Worm (Caenorhabditis elegans): ENCODE data around the gene fbxc-15.
A peak's percentile ranks its signal among the peaks of the same experiment; 100 is the strongest.
"Not testable (repeated sequence)": the region's sequence is repeated elsewhere in the genome, so short reads cannot be mapped to it uniquely, and the experiment has no call there.

The fbxc-15 gene

DNA sequence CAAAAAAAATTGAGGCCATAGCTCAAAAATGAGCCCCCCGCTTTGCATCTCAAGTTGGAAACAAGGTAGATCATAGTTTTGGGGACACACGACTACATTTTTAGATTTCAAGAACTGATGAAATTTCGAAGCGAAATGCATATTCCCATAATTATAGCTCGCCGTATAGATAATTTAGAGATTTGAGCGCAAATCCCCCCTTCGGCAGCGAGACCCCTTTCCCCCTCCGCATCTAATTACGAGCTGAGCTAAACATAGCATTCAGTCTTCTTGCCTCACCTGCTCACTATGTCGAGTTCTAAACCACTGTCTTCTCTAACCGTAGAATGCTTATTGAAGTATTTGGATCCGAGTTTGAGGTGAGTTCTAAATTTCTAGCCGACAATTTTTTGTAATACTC lies at the start of gene fbxc-15, which contains the start of gene fbxc-17:
Gene fbxc-15, plus strand, starts transcription at position 289 of the 400 bp plus-strand sequence.
Gene fbxc-17, minus strand, starts transcription at position 101 of the 400 bp plus-strand sequence.
- TF ChIP-seq med-1 (GFP tag; optimal IDR thresholded peaks at IDR 0.05; ENCODE audit: insufficient read depth) = no peak
- no peak for TF ChIP-seq tab-1 (GFP tag; IDR thresholded peaks at IDR 0.05)
- no peak for TF ChIP-seq flt-1 (GFP tag; IDR thresholded peaks at IDR 0.05)

ce11 chrII:930871-931270 lies 48.4 kb upstream of the fbxc-15 start, which contains the start of gene fbxc-34:
fbxc-34 (plus strand) TSS chrII:931171.
- not testable (repeated sequence) for TF ChIP-seq klf-2 (GFP tag; conservative IDR thresholded peaks at IDR 0.05); tab-1 (GFP tag; IDR thresholded peaks at IDR 0.05); ztf-29 (GFP tag; IDR thresholded peaks at IDR 0.05)

DNA sequence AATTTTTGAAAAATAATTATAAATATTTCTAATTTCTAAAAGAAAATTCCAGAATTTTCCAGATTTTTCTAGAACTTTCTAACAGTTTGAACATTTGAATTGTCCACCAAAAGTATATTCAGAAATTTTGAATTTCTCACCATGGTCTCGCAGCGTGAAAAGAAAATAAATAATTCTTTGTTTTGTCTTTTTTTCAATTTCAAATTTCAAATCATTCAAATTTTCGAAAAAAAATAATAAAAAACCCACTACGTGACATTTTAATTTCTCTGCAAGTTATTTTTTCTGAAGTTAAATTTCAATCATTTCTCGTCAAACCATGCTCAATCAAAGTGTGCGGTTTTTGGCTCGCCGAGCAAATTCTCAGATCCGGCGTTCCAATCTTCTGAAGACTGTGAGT lies 46.5 kb upstream of the fbxc-15 start, which contains the start of gene acs-15:
Gene acs-15, plus strand, starts transcription at position 301 of the 400 bp plus-strand sequence.
- no peak for TF ChIP-seq tab-1 (GFP tag; IDR thresholded peaks at IDR 0.05)
- TF ChIP-seq cog-1 (tag; optimal IDR thresholded peaks at IDR 0.05) = no peak
- no peak for TF ChIP-seq ztf-29 (GFP tag; IDR thresholded peaks at IDR 0.05)
- TF ChIP-seq ref-1 (GFP tag; conservative IDR thresholded peaks at IDR 0.05) = no peak
- TF ChIP-seq flt-1 (GFP tag; IDR thresholded peaks at IDR 0.05) = no peak
- TF ChIP-seq klf-2 (GFP tag; conservative IDR thresholded peaks at IDR 0.05) = no peak
- TF ChIP-seq med-1 (GFP tag; optimal IDR thresholded peaks at IDR 0.05; ENCODE audit: insufficient read depth) = no peak
- no peak for TF ChIP-seq ztf-23 (GFP tag; IDR thresholded peaks at IDR 0.05)
- no peak for TF ChIP-seq T22C8.4 (GFP tag; IDR thresholded peaks at IDR 0.05)

ce11 chrII:937265-937664 lies 42.0 kb upstream of the fbxc-15 start:
- TF ChIP-seq flt-1 (GFP tag; IDR thresholded peaks at IDR 0.05) (peak; percentile 54; the same call in 1 of the 2 replicates), ztf-29 (GFP tag; IDR thresholded peaks at IDR 0.05) (no peak)

DNA sequence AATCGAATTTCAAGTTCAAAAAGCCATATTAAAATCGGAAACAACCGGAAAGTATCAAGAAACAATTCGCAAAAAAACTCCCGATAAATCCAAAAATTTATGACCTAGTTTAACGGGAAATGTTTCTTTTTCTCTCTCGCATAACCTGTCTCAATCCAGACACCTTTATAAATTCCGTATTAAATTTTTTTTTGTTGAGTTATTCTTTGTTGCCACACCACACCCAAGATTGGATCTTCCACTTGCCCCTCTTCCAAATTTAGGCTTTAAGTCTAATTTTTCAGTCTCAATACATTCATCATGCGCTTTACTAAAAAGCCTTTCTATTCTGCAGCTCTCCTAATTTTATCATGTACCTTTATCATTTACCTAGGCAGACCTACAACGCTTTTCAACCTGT lies 40.7 kb upstream of the fbxc-15 start, which contains the start of gene R07C3.3:
Gene R07C3.3, plus strand, starts transcription at position 301 of the 400 bp plus-strand sequence.
- TF ChIP-seq tab-1 (GFP tag; IDR thresholded peaks at IDR 0.05) (no peak), cog-1 (tag; optimal IDR thresholded peaks at IDR 0.05) (no peak), ref-1 (GFP tag; conservative IDR thresholded peaks at IDR 0.05) (no peak), T22C8.4 (GFP tag; IDR thresholded peaks at IDR 0.05) (no peak), med-1 (GFP tag; optimal IDR thresholded peaks at IDR 0.05; ENCODE audit: insufficient read depth) (no peak), flt-1 (GFP tag; IDR thresholded peaks at IDR 0.05) (no peak), ztf-29 (GFP tag; IDR thresholded peaks at IDR 0.05) (no peak), ztf-23 (GFP tag; IDR thresholded peaks at IDR 0.05) (no peak), klf-2 (GFP tag; conservative IDR thresholded peaks at IDR 0.05) (no peak)

- TF ChIP-seq tab-1 (GFP tag; IDR thresholded peaks at IDR 0.05) (no peak), ztf-23 (GFP tag; IDR thresholded peaks at IDR 0.05) (no peak), T22C8.4 (GFP tag; IDR thresholded peaks at IDR 0.05) (no peak), med-1 (GFP tag; optimal IDR thresholded peaks at IDR 0.05; ENCODE audit: insufficient read depth) (no peak), klf-2 (GFP tag; conservative IDR thresholded peaks at IDR 0.05) (no peak), flt-1 (GFP tag; IDR thresholded peaks at IDR 0.05) (no peak), ztf-29 (GFP tag; IDR thresholded peaks at IDR 0.05) (no peak), ref-1 (GFP tag; conservative IDR thresholded peaks at IDR 0.05) (no peak), cog-1 (tag; optimal IDR thresholded peaks at IDR 0.05) (no peak)
These were observed 38.4 kb upstream of the fbxc-15 start, which contains the start of gene fbxc-36 for ce11 chrII:940779-941178. fbxc-36 (plus strand) TSS chrII:940983.

DNA sequence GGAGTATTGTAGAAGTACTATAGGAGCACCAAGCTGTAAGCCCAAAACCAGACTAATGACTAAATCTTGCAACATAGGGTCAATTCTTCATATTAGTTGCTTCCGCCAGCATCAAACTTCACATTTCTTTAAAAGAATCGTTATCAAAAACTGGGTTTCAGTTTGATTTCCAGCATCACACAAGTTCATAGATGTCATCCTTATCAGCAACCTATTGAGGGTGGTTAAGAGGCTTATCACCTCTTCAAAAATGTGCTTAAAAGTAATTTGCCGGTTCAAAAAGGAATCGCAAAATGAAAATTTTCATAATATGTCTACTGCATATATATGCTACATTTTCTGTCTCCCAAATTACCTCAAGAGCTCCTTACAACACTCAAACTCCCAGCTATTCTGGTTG lies 35.5 kb upstream of the fbxc-15 start, which contains the start of gene clec-43:
Gene clec-43, plus strand, starts transcription at position 294 of the 400 bp plus-strand sequence.
- TF ChIP-seq flt-1 (GFP tag; IDR thresholded peaks at IDR 0.05) = no peak

DNA sequence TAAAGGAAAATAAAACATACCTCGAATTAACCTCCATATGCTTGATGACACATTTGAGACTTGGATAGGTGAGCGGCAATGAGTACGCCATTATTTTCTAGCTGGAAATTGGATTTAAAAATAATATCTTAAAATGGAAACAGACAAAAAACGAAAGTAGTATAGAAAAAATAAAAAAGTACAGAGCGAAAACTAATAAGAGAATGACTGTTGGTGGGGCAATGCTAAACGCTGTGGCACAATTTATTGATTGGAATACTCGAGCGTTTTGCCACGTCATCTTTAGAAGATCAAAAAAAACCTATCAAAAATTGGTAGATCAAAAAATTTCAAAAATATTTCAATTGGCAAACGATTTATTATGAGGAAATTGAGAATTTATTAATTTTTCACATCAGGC lies 31.1 kb upstream of the fbxc-15 start, which contains the start of gene fbxc-32:
Gene fbxc-32, minus strand, starts transcription at position 101 of the 400 bp plus-strand sequence.
- TF ChIP-seq cog-1 (tag; optimal IDR thresholded peaks at IDR 0.05) = no peak
- no peak for TF ChIP-seq tab-1 (GFP tag; IDR thresholded peaks at IDR 0.05)
- no peak for TF ChIP-seq klf-2 (GFP tag; conservative IDR thresholded peaks at IDR 0.05)
- TF ChIP-seq ztf-23 (GFP tag; IDR thresholded peaks at IDR 0.05) = no peak
- TF ChIP-seq ref-1 (GFP tag; conservative IDR thresholded peaks at IDR 0.05) = no peak
- TF ChIP-seq flt-1 (GFP tag; IDR thresholded peaks at IDR 0.05) = no peak
- TF ChIP-seq T22C8.4 (GFP tag; IDR thresholded peaks at IDR 0.05) = no peak

DNA sequence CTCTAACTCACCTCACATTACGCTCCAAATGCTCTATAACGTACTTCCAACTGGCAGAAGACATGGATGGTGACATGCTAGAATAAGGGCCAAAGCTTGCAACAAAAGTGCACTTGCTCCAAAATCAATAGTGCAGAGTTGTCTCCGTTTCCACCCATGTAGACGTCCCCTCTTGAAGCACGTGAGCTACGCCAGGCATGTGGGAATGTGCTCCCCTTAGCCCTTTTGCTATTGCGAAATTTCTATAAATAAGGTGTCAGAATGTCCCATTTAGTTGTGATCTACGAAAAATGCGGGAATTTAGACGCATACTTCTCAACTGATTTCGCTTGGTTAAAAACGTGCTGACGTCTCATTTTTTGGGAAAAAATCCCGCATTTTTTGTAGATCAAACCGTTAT lies 28.8 kb upstream of the fbxc-15 start:
- no peak for TF ChIP-seq med-1 (GFP tag; optimal IDR thresholded peaks at IDR 0.05; ENCODE audit: insufficient read depth)
- TF ChIP-seq ztf-23 (GFP tag; IDR thresholded peaks at IDR 0.05) = no peak
- TF ChIP-seq klf-2 (GFP tag; conservative IDR thresholded peaks at IDR 0.05) = no peak
- no peak for TF ChIP-seq cog-1 (tag; optimal IDR thresholded peaks at IDR 0.05)
- TF ChIP-seq T22C8.4 (GFP tag; IDR thresholded peaks at IDR 0.05) = no peak
- no peak for TF ChIP-seq flt-1 (GFP tag; IDR thresholded peaks at IDR 0.05)
- TF ChIP-seq tab-1 (GFP tag; IDR thresholded peaks at IDR 0.05) = no peak
- TF ChIP-seq ztf-29 (GFP tag; IDR thresholded peaks at IDR 0.05) = no peak
- TF ChIP-seq ref-1 (GFP tag; conservative IDR thresholded peaks at IDR 0.05) = no peak

ce11 chrII:953052-953451 lies 26.2 kb upstream of the fbxc-15 start:
- TF ChIP-seq ztf-29 (GFP tag; IDR thresholded peaks at IDR 0.05) (0 out of 2 replicates have a peak, but pooled peaks have one; percentile 18), klf-2 (GFP tag; conservative IDR thresholded peaks at IDR 0.05) (no peak), flt-1 (GFP tag; IDR thresholded peaks at IDR 0.05) (peak; percentile 61; the same call in 1 of the 2 replicates), ref-1 (GFP tag; conservative IDR thresholded peaks at IDR 0.05) (no peak), T22C8.4 (GFP tag; IDR thresholded peaks at IDR 0.05) (no peak), cog-1 (tag; optimal IDR thresholded peaks at IDR 0.05) (no peak), med-1 (GFP tag; optimal IDR thresholded peaks at IDR 0.05; ENCODE audit: insufficient read depth) (no peak), tab-1 (GFP tag; IDR thresholded peaks at IDR 0.05) (no peak), ztf-23 (GFP tag; IDR thresholded peaks at IDR 0.05) (no peak)

Measured in whole organism, midembryonic.